Worm (Caenorhabditis elegans) whole organism, L1 larva: ENCODE results near the gene ugt-44.

Experiments used
- C04F5.9 ChIP-seq: sonication (generic microtip); optimal IDR thresholded peaks from 2 replicates; lab custom pipeline; 2016; ENCODE audit warnings: missing genetic modification characterization, missing compliant biosample characterization
- C34B4.2 ChIP-seq: sonication (generic microtip); optimal IDR thresholded peaks from 2 replicates; lab custom pipeline; 2017; ENCODE audit warnings: mild to moderate bottlenecking, missing genetic modification characterization, missing compliant biosample characterization
- blmp-1 ChIP-seq: fragments of 150-350 bp; optimal IDR thresholded peaks from 2 replicates; lab custom pipeline; 2014; ENCODE audit warnings: missing biosample characterization, missing genetic modification characterization
- ceh-63 ChIP-seq: fragments of 200-800 bp; sonication (Bioruptor generic); optimal IDR thresholded peaks from 2 replicates; lab custom pipeline; 2018; ENCODE audit warnings: mild to moderate bottlenecking, missing genetic modification characterization, missing compliant biosample characterization
- ceh-82 ChIP-seq, 3 experiments: fragments of 150-350 bp in 1 of 3; sonication (generic microtip) in 2 of 3; optimal IDR thresholded peaks; 2 replicates each; lab custom pipeline; 2014 to 2017; ENCODE audit warnings: missing biosample characterization in 3 of 3, missing genetic modification characterization in 3 of 3
- ces-1 ChIP-seq: fragments of 150-350 bp; optimal IDR thresholded peaks from 2 replicates; lab custom pipeline; 2014; ENCODE audit warnings: missing biosample characterization, missing genetic modification reagents, missing genetic modification characterization
- dsc-1 ChIP-seq: sonication (generic microtip); optimal IDR thresholded peaks from 2 replicates; lab custom pipeline; 2016; ENCODE audit warnings: mild to moderate bottlenecking, missing genetic modification characterization, missing compliant biosample characterization
- efl-1 ChIP-seq, 4 experiments: fragments of 150-350 bp; optimal IDR thresholded peaks in 3 of 4; peaks in 1 of 4; 1 replicate in 1 of 4; 2 replicates in 3 of 4; lab custom pipeline; 2014; ENCODE audit warnings: missing biosample characterization in 2 of 4, missing genetic modification characterization in 2 of 4, missing genetic modification reagents in 2 of 4
- egl-13 ChIP-seq: sonication (generic microtip); optimal IDR thresholded peaks from 2 replicates; lab custom pipeline; 2016; ENCODE audit warnings: missing genotype, missing genetic modification reagents, missing genetic modification characterization, missing compliant biosample characterization
- elt-2 ChIP-seq: sonication (generic microtip); optimal IDR thresholded peaks from 2 replicates; lab custom pipeline; 2016; ENCODE audit warnings: missing genetic modification characterization, mild to moderate bottlenecking, inconsistent platforms, missing compliant biosample characterization, missing genetic modification reagents
- fkh-4 ChIP-seq: sonication (generic microtip); optimal IDR thresholded peaks from 2 replicates; lab custom pipeline; 2016; ENCODE audit warnings: missing compliant biosample characterization, missing genetic modification characterization, borderline replicate concordance
- fkh-8 ChIP-seq: sonication (generic microtip); optimal IDR thresholded peaks from 2 replicates; lab custom pipeline; 2016; ENCODE audit warnings: mild to moderate bottlenecking, missing genetic modification characterization, missing compliant biosample characterization
- grh-1 ChIP-seq: fragments of 200-800 bp; sonication (Bioruptor generic); IDR thresholded peaks from 2 replicates; pipeline ENCODE4 v1.3.6; 2022; ENCODE audit warnings: missing genetic modification reagents, missing genetic modification characterization, missing compliant biosample characterization
- hlh-4 ChIP-seq: sonication (generic microtip); optimal IDR thresholded peaks from 2 replicates; lab custom pipeline; 2016; ENCODE audit warnings: mild to moderate bottlenecking, missing genetic modification characterization, missing compliant biosample characterization
- hpl-2 ChIP-seq: fragments of 150-350 bp; optimal IDR thresholded peaks from 2 replicates; lab custom pipeline; 2014; ENCODE audit warnings: missing biosample characterization, missing genetic modification reagents, missing genetic modification characterization
- jun-1 ChIP-seq: fragments of 150-350 bp; optimal IDR thresholded peaks from 2 replicates; lab custom pipeline; 2014; ENCODE audit warnings: missing biosample characterization, missing genetic modification reagents, missing genetic modification characterization
- lin-14 ChIP-seq: fragments of 200-800 bp; sonication (Bioruptor generic); optimal IDR thresholded peaks from 2 replicates; lab custom pipeline; 2018; ENCODE audit warnings: mild to moderate bottlenecking, missing genetic modification characterization, moderate library complexity, missing compliant biosample characterization
- lin-39 ChIP-seq: fragments of 150-350 bp; optimal IDR thresholded peaks from 2 replicates; lab custom pipeline; 2014; ENCODE audit warnings: missing biosample characterization, missing genetic modification reagents, missing genetic modification characterization
- lsy-2 ChIP-seq, 2 experiments: fragments of 150-350 bp; optimal IDR thresholded peaks; 2 replicates each; lab custom pipeline; 2014; ENCODE audit warnings: missing biosample characterization in 2 of 2, missing genetic modification characterization in 2 of 2
- mab-9 ChIP-seq: fragments of 200-800 bp; sonication (Bioruptor generic); IDR thresholded peaks from 2 replicates; pipeline ENCODE4 v1.3.6; 2022; ENCODE audit warnings: missing genetic modification reagents, missing genetic modification characterization, missing compliant biosample characterization
- mef-2 ChIP-seq: fragments of 150-350 bp; optimal IDR thresholded peaks from 2 replicates; lab custom pipeline; 2014; ENCODE audit warnings: missing biosample characterization, missing genetic modification characterization
- mep-1 ChIP-seq: fragments of 150-350 bp; optimal IDR thresholded peaks from 2 replicates; lab custom pipeline; 2014; ENCODE audit warnings: missing biosample characterization, missing genetic modification characterization
- nhr-20 ChIP-seq: sonication (generic microtip); optimal IDR thresholded peaks from 2 replicates; lab custom pipeline; 2016; ENCODE audit warnings: mild to moderate bottlenecking, missing genetic modification characterization, missing compliant biosample characterization
- nhr-71 ChIP-seq: sonication (generic microtip); optimal IDR thresholded peaks from 2 replicates; lab custom pipeline; 2016; ENCODE audit warnings: mild to moderate bottlenecking, missing genetic modification characterization, moderate library complexity, missing compliant biosample characterization
- nhr-85 ChIP-seq: sonication (generic microtip); peaks from one replicate; lab custom pipeline; 2016; ENCODE audit warnings: missing genetic modification characterization, inconsistent platforms, missing compliant biosample characterization
- nhr-90 ChIP-seq: sonication (generic microtip); optimal IDR thresholded peaks from 2 replicates; lab custom pipeline; 2016; ENCODE audit warnings: mild to moderate bottlenecking, missing genetic modification characterization, missing compliant biosample characterization; ENCODE audit not compliant: poor library complexity
- pag-3 ChIP-seq: sonication (generic microtip); optimal IDR thresholded peaks from 2 replicates; lab custom pipeline; 2017; ENCODE audit warnings: missing genetic modification characterization, mild to moderate bottlenecking, missing compliant biosample characterization, antibody characterized with exemption, borderline replicate concordance; ENCODE audit not compliant: insufficient read depth
- pax-3 ChIP-seq: fragments of 200-800 bp; sonication (Bioruptor generic); optimal IDR thresholded peaks from 2 replicates; lab custom pipeline; 2018; ENCODE audit warnings: mild to moderate bottlenecking, missing genetic modification characterization, moderate library complexity, missing compliant biosample characterization
- pqm-1 ChIP-seq: sonication (generic microtip); optimal IDR thresholded peaks from 3 replicates; lab custom pipeline; 2017; ENCODE audit warnings: missing biosample characterization, missing genetic modification characterization
- rnt-1 ChIP-seq: sonication (generic microtip); optimal IDR thresholded peaks from 2 replicates; lab custom pipeline; 2016; ENCODE audit warnings: mild to moderate bottlenecking, missing genetic modification characterization, moderate library complexity, missing compliant biosample characterization
- snu-23 ChIP-seq: sonication (generic microtip); optimal IDR thresholded peaks from 2 replicates; lab custom pipeline; 2016; ENCODE audit warnings: missing genetic modification characterization, missing compliant biosample characterization
- sox-4 ChIP-seq: sonication (generic microtip); optimal IDR thresholded peaks from 2 replicates; lab custom pipeline; 2016; ENCODE audit warnings: missing genetic modification characterization, missing compliant biosample characterization
- swsn-7 ChIP-seq: sonication (generic microtip); optimal IDR thresholded peaks from 2 replicates; lab custom pipeline; 2016; ENCODE audit warnings: missing genetic modification characterization, missing compliant biosample characterization
- tbx-2 ChIP-seq: sonication (generic microtip); optimal IDR thresholded peaks from 2 replicates; lab custom pipeline; 2016; ENCODE audit warnings: missing genetic modification characterization, missing compliant biosample characterization
- tlp-1 ChIP-seq: fragments of 150-350 bp; optimal IDR thresholded peaks from 2 replicates; lab custom pipeline; 2014; ENCODE audit warnings: missing biosample characterization, missing genetic modification characterization
- unc-130 ChIP-seq: fragments of 150-350 bp; optimal IDR thresholded peaks from 2 replicates; lab custom pipeline; 2017; ENCODE audit warnings: missing biosample characterization, missing genetic modification characterization, inconsistent platforms
- unc-62 ChIP-seq: fragments of 150-350 bp; optimal IDR thresholded peaks from 2 replicates; lab custom pipeline; 2014; ENCODE audit warnings: missing biosample characterization, missing genetic modification reagents, missing genetic modification characterization
- unc-98 ChIP-seq: fragments of 200-800 bp; sonication (Bioruptor generic); IDR thresholded peaks from 2 replicates; pipeline ENCODE4 v1.3.6; 2022; ENCODE audit warnings: missing genetic modification characterization, missing compliant biosample characterization
- vab-15 ChIP-seq: sonication (generic microtip); optimal IDR thresholded peaks from 2 replicates; lab custom pipeline; 2017; ENCODE audit warnings: missing genotype, mild to moderate bottlenecking, missing genetic modification characterization, missing compliant biosample characterization

ugt-44 gene

ce11 chrIV:10511432-10511831 is 41.9 kb downstream of the ugt-44 start (continued):
- no peak for TF ChIP-seq lin-39 (tag; lab: Kevin White, UChicago)
- no peak for TF ChIP-seq hpl-2 (GFP tag; lab: Kevin White, UChicago)
- TF ChIP-seq vab-15 (tag; lab: Kevin White, UChicago), result no peak
- TF ChIP-seq nhr-71 (tag; lab: Kevin White, UChicago), result peak; percentile 57
- TF ChIP-seq tlp-1, result no peak
- TF ChIP-seq ceh-63 (GFP tag; lab: Kevin White, UChicago), result no peak
- no peak for TF ChIP-seq unc-98 (GFP tag; lab: Robert Waterston, UW)
- peak; percentile 24 for TF ChIP-seq lin-14 (GFP tag; lab: Kevin White, UChicago)
- no peak for TF ChIP-seq ces-1 (GFP tag; lab: Kevin White, UChicago)
- peak in 1 of 3 experiments; percentile 2 for TF ChIP-seq ceh-82 (tag; optimal IDR thresholded peaks at IDR 0.05; lab: Kevin White, UChicago)
- peak; percentile 3 for TF ChIP-seq nhr-90 (tag; lab: Kevin White, UChicago)
- TF ChIP-seq swsn-7, result no peak
- TF ChIP-seq jun-1 (tag; lab: Kevin White, UChicago), result peak; percentile 14
- TF ChIP-seq C04F5.9, result no peak

ce11 chrIV:10512752-10513151 is 43.2 kb downstream of the ugt-44 start:
- TF ChIP-seq ceh-82 (tag; optimal IDR thresholded peaks at IDR 0.05; lab: Kevin White, UChicago) (no peak), mep-1 (peak; percentile 41), mef-2 (tag; lab: Kevin White, UChicago) (peak; percentile 10), lsy-2 (tag; optimal IDR thresholded peaks at IDR 0.05; lab: Kevin White, UChicago) (peak in 1 of 2 experiments; percentile 40), rnt-1 (tag; lab: Kevin White, UChicago) (peak; percentile 51), nhr-71 (tag; lab: Kevin White, UChicago) (peak; percentile 53), efl-1 (optimal IDR thresholded peaks at IDR 0.05; lab: Kevin White, UChicago) (no peak), efl-1 (GFP tag; optimal IDR thresholded peaks at IDR 0.05 in 1 of 2; lab: Kevin White, UChicago) (peak in 1 of 2 experiments; percentile 78), unc-62 (GFP tag; lab: Kevin White, UChicago) (no peak), lin-14 (GFP tag; lab: Kevin White, UChicago) (peak; percentile 69), pag-3 (tag; lab: Kevin White, UChicago) (peak; percentile 77), pqm-1 (tag; lab: Kevin White, UChicago) (no peak), unc-130 (tag; lab: Kevin White, UChicago) (peak; percentile 50), C34B4.2 (tag; lab: Kevin White, UChicago) (no peak), snu-23 (GFP tag; lab: Kevin White, UChicago) (peak; percentile 39), dsc-1 (peak; percentile 99), fkh-4 (tag; lab: Kevin White, UChicago) (peak; percentile 94)

- peak; percentile 31 for TF ChIP-seq elt-2
- no peak for TF ChIP-seq pax-3
Observed at ce11 chrIV:10513266-10513665, 43.7 kb downstream of the ugt-44 start.

- no peak for TF ChIP-seq unc-62 (GFP tag; lab: Kevin White, UChicago)
- no peak for TF ChIP-seq lin-14 (GFP tag; lab: Kevin White, UChicago)
- TF ChIP-seq nhr-20 (tag; lab: Kevin White, UChicago), result no peak
- TF ChIP-seq egl-13, result no peak
- peak; percentile 15 for TF ChIP-seq blmp-1 (tag; lab: Kevin White, UChicago)
Observed at ce11 chrIV:10515128-10515527, 45.6 kb downstream of the ugt-44 start, which contains the start of gene C02F4.4. TSS of gene C02F4.4 (minus strand) at chrIV:10515228.

ce11 chrIV:10518652-10519051 is 49.1 kb downstream of the ugt-44 start:
- peak; percentile 69 for TF ChIP-seq dsc-1
- peak; percentile 3 for TF ChIP-seq nhr-71 (tag; lab: Kevin White, UChicago)
- no peak for TF ChIP-seq grh-1 (GFP tag; lab: Robert Waterston, UW)
- TF ChIP-seq nhr-85 (tag; lab: Kevin White, UChicago), result no peak
- peak; percentile 55 for TF ChIP-seq sox-4 (tag; lab: Kevin White, UChicago)
- TF ChIP-seq mab-9 (GFP tag; lab: Robert Waterston, UW), result no peak
- no peak for TF ChIP-seq hlh-4
- TF ChIP-seq tbx-2, result no peak
- TF ChIP-seq fkh-8 (tag; lab: Kevin White, UChicago), result peak; percentile 54
